Fruit fly (Drosophila melanogaster): ENCODE results near the gene CG31091.

DNA sequence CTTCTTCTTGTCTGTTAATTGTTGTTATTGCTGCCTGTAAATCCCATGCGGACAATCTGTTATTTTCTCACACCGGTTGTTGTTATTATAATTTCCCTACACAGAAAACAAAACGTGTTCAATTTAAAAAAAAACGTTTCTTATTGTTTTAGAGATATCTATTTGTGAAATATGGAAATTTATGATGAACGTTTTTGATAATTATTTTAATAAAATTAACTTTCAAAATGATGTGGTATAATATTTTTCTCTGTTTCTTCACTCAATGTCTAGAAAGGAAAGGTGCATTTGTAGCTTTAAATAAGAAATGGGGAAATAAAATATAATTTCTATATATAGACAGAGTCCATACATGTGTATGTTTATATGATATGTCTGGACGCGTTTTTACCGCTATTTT is 15.4 kb upstream of the CG31091 start:
- TF ChIP-seq CG8478 (optimal IDR thresholded peaks at IDR 0.05) (no peak), CTCF (optimal IDR thresholded peaks at IDR 0.05) (no peak)
